Worm (Caenorhabditis elegans) whole organism, dauer: Measurements from ENCODE around the gene F37A8.2.

Experiments
- unc-62 ChIP-seq: sonication (generic microtip); optimal IDR thresholded peaks from 2 replicates; lab custom pipeline; 2017; ENCODE audit warnings: missing biosample characterization, missing genetic modification reagents, missing genetic modification characterization

Gene F37A8.2

ce11 chrIII:3955674-3956073 lies 24.4 kb upstream of the F37A8.2 start:
- TF ChIP-seq unc-62, result no peak

- no peak for TF ChIP-seq unc-62
Measured at ce11 chrIII:3954828-3955227, 23.5 kb upstream of the F37A8.2 start.

ce11 chrIII:3954220-3954619 lies 22.9 kb upstream of the F37A8.2 start:
- TF ChIP-seq unc-62, result no peak

- TF ChIP-seq unc-62, result no peak
Measured at ce11 chrIII:3953235-3953634, 21.9 kb upstream of the F37A8.2 start.

- TF ChIP-seq unc-62, result no peak
Measured at ce11 chrIII:3952058-3952457, 20.7 kb upstream of the F37A8.2 start.

- no peak for TF ChIP-seq unc-62
Measured at ce11 chrIII:3935808-3936207, 4.5 kb upstream of the F37A8.2 start, which contains the start of gene npl-10. Gene npl-10 (minus strand): TSS chrIII:3935908.

- no peak for TF ChIP-seq unc-62
Measured at ce11 chrIII:3928136-3928535, 3.2 kb downstream of the F37A8.2 start, which contains the start of gene F37A8.1. Gene F37A8.1 (plus strand): TSS chrIII:3928436.

ce11 chrIII:3927450-3927849 lies 3.9 kb downstream of the F37A8.2 start:
- no peak for TF ChIP-seq unc-62

ce11 chrIII:3926801-3927200 lies 4.5 kb downstream of the F37A8.2 start:
- TF ChIP-seq unc-62, result no peak

- no peak for TF ChIP-seq unc-62
Measured at ce11 chrIII:3926116-3926515, 5.2 kb downstream of the F37A8.2 start, which contains the start of gene ZK1058.9. Gene ZK1058.9 (minus strand): TSS chrIII:3926216.

- TF ChIP-seq unc-62, result no peak
Measured at ce11 chrIII:3921646-3922328, 9.5 kb downstream of the F37A8.2 start, which contains the start of the genes metl-6 and nit-1. Gene metl-6 (minus strand): TSS chrIII:3921711. Gene nit-1 (plus strand): TSS chrIII:3922207.

ce11 chrIII:3918569-3918968 lies 12.8 kb downstream of the F37A8.2 start, which contains the start of gene ZK1058.3:
Gene ZK1058.3 (plus strand): TSS chrIII:3918869.
- no peak for TF ChIP-seq unc-62

- TF ChIP-seq unc-62, result no peak
Measured at ce11 chrIII:3916624-3917023, 14.7 kb downstream of the F37A8.2 start, which contains the start of gene ccdc-47. Gene ccdc-47 (plus strand): TSS chrIII:3916967.

- TF ChIP-seq unc-62, result no peak
Measured at ce11 chrIII:3915705-3916104, 15.6 kb downstream of the F37A8.2 start.

ce11 chrIII:3914836-3915235 lies 16.5 kb downstream of the F37A8.2 start:
- TF ChIP-seq unc-62, result no peak

ce11 chrIII:3914049-3914448 lies 17.3 kb downstream of the F37A8.2 start, which contains the start of gene pat-3:
Gene pat-3 (minus strand): TSS chrIII:3914149.
- no peak for TF ChIP-seq unc-62

- no peak for TF ChIP-seq unc-62
Measured at ce11 chrIII:3908205-3908604, 23.1 kb downstream of the F37A8.2 start.

- TF ChIP-seq unc-62, result no peak
Measured at ce11 chrIII:3907587-3907986, 23.7 kb downstream of the F37A8.2 start, which contains the start of gene mmcm-1. Gene mmcm-1 (minus strand): TSS chrIII:3907687.
